Worm (Caenorhabditis elegans) whole organism, L1 larva: ENCODE data around the gene T13C5.6.

ENCODE experiments used
- aly-2 ChIP-seq: fragments of 150-350 bp; optimal IDR thresholded peaks from 2 replicates; lab custom pipeline; 2014; ENCODE audit warnings: missing biosample characterization, missing genetic modification characterization
- ama-1 ChIP-seq: fragments of 150-350 bp; optimal IDR thresholded peaks from 2 replicates; lab custom pipeline; 2014
- mdl-1 ChIP-seq, 2 experiments: fragments of 150-350 bp; optimal IDR thresholded peaks; 2 replicates each; lab custom pipeline; 2014 to 2017; ENCODE audit warnings: missing biosample characterization in 2 of 2, missing genetic modification characterization in 2 of 2, inconsistent platforms in 1 of 2
- nhr-12 ChIP-seq: sonication (generic microtip); optimal IDR thresholded peaks from 2 replicates; lab custom pipeline; 2017; ENCODE audit warnings: missing biosample characterization, missing genetic modification characterization
- nhr-77 ChIP-seq: fragments of 150-350 bp; optimal IDR thresholded peaks from 2 replicates; lab custom pipeline; 2014; ENCODE audit warnings: missing biosample characterization, missing genetic modification characterization
- tbx-2 ChIP-seq: sonication (generic microtip); optimal IDR thresholded peaks from 2 replicates; lab custom pipeline; 2016; ENCODE audit warnings: missing genetic modification characterization, missing compliant biosample characterization
- unc-130 ChIP-seq: fragments of 150-350 bp; optimal IDR thresholded peaks from 2 replicates; lab custom pipeline; 2017; ENCODE audit warnings: missing biosample characterization, missing genetic modification characterization, inconsistent platforms
- vab-15 ChIP-seq: sonication (generic microtip); optimal IDR thresholded peaks from 2 replicates; lab custom pipeline; 2017; ENCODE audit warnings: missing genotype, mild to moderate bottlenecking, missing genetic modification characterization, missing compliant biosample characterization
- zag-1 ChIP-seq: fragments of 150-350 bp; optimal IDR thresholded peaks from 2 replicates; lab custom pipeline; 2014; ENCODE audit warnings: missing biosample characterization, missing genetic modification characterization

ce11 chrX:6169252-6169651 is 38.2 kb downstream of the T13C5.6 start, which contains the start of gene T25B2.2:
- TF ChIP-seq tbx-2 (tag; lab: Kevin White, UChicago) (no peak), aly-2 (tag; lab: Kevin White, UChicago) (no peak), unc-130 (tag; lab: Kevin White, UChicago) (no peak), zag-1 (no peak), nhr-77 (tag; lab: Kevin White, UChicago) (no peak), vab-15 (tag; lab: Kevin White, UChicago) (no peak), mdl-1 (tag; optimal IDR thresholded peaks at IDR 0.05; lab: Kevin White, UChicago) (no peak), nhr-12 (no peak), ama-1 (lab: Kevin White, UChicago) (no peak)
